ENCODE assay signal across 1 fruit fly cellular context in genomic region chrX:523179-523851, dm6.
TF ChIP-seq lines count a peak whose summit lies in the region.

elav (minus strand) TSS chrX:523226.

TF ChIP-seq in whole organism, embryonic, 481 proteins besides CTCF, POLR2A, EP300 and RAD21 (continued from another document and continues in another):
- TF ChIP-seq tio (GFP tag; optimal IDR thresholded peaks at IDR 0.05; lab: Kevin White, UChicago), result peak; percentile 96
- TF ChIP-seq CG7745 (tag; optimal IDR thresholded peaks at IDR 0.05; lab: Kevin White, UChicago), result peak; percentile 86
- TF ChIP-seq pb (GFP tag; optimal IDR thresholded peaks at IDR 0.05; lab: Kevin White, UChicago), result peak; percentile 85
- TF ChIP-seq CG30403 (GFP tag; optimal IDR thresholded peaks at IDR 0.05; lab: Kevin White, UChicago), result peak; percentile 99
- TF ChIP-seq CG14710 (tag; optimal IDR thresholded peaks at IDR 0.05; lab: Kevin White, UChicago), result peak; percentile 98
- TF ChIP-seq scrt (GFP tag; optimal IDR thresholded peaks at IDR 0.05; lab: Kevin White, UChicago), result peak; percentile 98
- TF ChIP-seq CG17612 (GFP tag; IDR thresholded peaks at IDR 0.05; lab: Robert Waterston, UW), result peak; percentile 95
- no peak for TF ChIP-seq CG2129 (GFP tag; IDR thresholded peaks at IDR 0.05; lab: Robert Waterston, UW; ENCODE audit: partially characterized antibody)
- peak; percentile 97 for TF ChIP-seq CG13624 (GFP tag; optimal IDR thresholded peaks at IDR 0.05; lab: Kevin White, UChicago)
- peak; percentile 96 for TF ChIP-seq fd64A (GFP tag; optimal IDR thresholded peaks at IDR 0.05; lab: Kevin White, UChicago)
- peak; percentile 97 for TF ChIP-seq CG14050 (GFP tag; IDR thresholded peaks at IDR 0.05; lab: Robert Waterston, UW)
- peak; percentile 98 for TF ChIP-seq CG10462 (GFP tag; optimal IDR thresholded peaks at IDR 0.05; lab: Kevin White, UChicago)
- TF ChIP-seq sim (GFP tag; IDR thresholded peaks at IDR 0.05; lab: Robert Waterston, UW), result peak; percentile 94
- TF ChIP-seq odd (GFP tag; optimal IDR thresholded peaks at IDR 0.05; lab: Kevin White, UChicago), result peak; percentile 99
- TF ChIP-seq schlank (tag; optimal IDR thresholded peaks at IDR 0.05; lab: Kevin White, UChicago), result peak; percentile 97
- peak; percentile 99 for TF ChIP-seq CG2120 (GFP tag; optimal IDR thresholded peaks at IDR 0.05; lab: Kevin White, UChicago)
- peak; percentile 86 for TF ChIP-seq ab (GFP tag; optimal IDR thresholded peaks at IDR 0.05; lab: Kevin White, UChicago)
- TF ChIP-seq CG11504 (tag; optimal IDR thresholded peaks at IDR 0.05; lab: Kevin White, UChicago), result peak; percentile 98
- peak; percentile 95 for TF ChIP-seq jing (GFP tag; optimal IDR thresholded peaks at IDR 0.05; lab: Kevin White, UChicago)
- TF ChIP-seq CG15696 (tag; optimal IDR thresholded peaks at IDR 0.05; lab: Kevin White, UChicago), result peak; percentile 99
- peak; percentile 98 for TF ChIP-seq CG17568 (GFP tag; optimal IDR thresholded peaks at IDR 0.05; lab: Kevin White, UChicago)
- TF ChIP-seq p53 (GFP tag; optimal IDR thresholded peaks at IDR 0.05; lab: Kevin White, UChicago), result peak; percentile 80
- peak; percentile 97 for TF ChIP-seq zfh2 (GFP tag; optimal IDR thresholded peaks at IDR 0.05; lab: Kevin White, UChicago)
- TF ChIP-seq Rx (GFP tag; IDR thresholded peaks at IDR 0.05; lab: Robert Waterston, UW), result peak; percentile 96
- TF ChIP-seq Ets97D (GFP tag; optimal IDR thresholded peaks at IDR 0.05; lab: Kevin White, UChicago), result peak; percentile 82
- TF ChIP-seq Ptx1 (GFP tag; IDR thresholded peaks at IDR 0.05; lab: Robert Waterston, UW), result peak; percentile 98
- peak; percentile 99 for TF ChIP-seq Dbx (GFP tag; IDR thresholded peaks at IDR 0.05; lab: Robert Waterston, UW)
- no peak for TF ChIP-seq inv (GFP tag; IDR thresholded peaks at IDR 0.05; lab: Robert Waterston, UW; ENCODE audit: partially characterized antibody)
- peak; percentile 97 for TF ChIP-seq ken (GFP tag; IDR thresholded peaks at IDR 0.05; lab: Robert Waterston, UW)
- TF ChIP-seq CoRest (tag; optimal IDR thresholded peaks at IDR 0.05; lab: Kevin White, UChicago), result peak; percentile 99
- peak; percentile 99 for TF ChIP-seq CG18262 (tag; optimal IDR thresholded peaks at IDR 0.05; lab: Kevin White, UChicago)
- TF ChIP-seq unc-4 (GFP tag; IDR thresholded peaks at IDR 0.05; lab: Robert Waterston, UW; ENCODE audit: partially characterized antibody), result no peak; the same call in 1 of the 2 replicates
- TF ChIP-seq CG16779 (GFP tag; IDR thresholded peaks at IDR 0.05; lab: Robert Waterston, UW), result peak; percentile 91
- peak; percentile 97 for TF ChIP-seq Spps (tag; optimal IDR thresholded peaks at IDR 0.05; lab: Kevin White, UChicago)
- peak; percentile 97 for TF ChIP-seq chm (GFP tag; IDR thresholded peaks at IDR 0.05; lab: Robert Waterston, UW)
- TF ChIP-seq CG7271 (tag; optimal IDR thresholded peaks at IDR 0.05; lab: Kevin White, UChicago), result peak; percentile 90
- TF ChIP-seq HLH54F (GFP tag; optimal IDR thresholded peaks at IDR 0.05; lab: Kevin White, UChicago), result peak; percentile 97
- peak; percentile 97 for TF ChIP-seq CG11093 (GFP tag; IDR thresholded peaks at IDR 0.05; lab: Robert Waterston, UW)
- TF ChIP-seq zen2 (GFP tag; IDR thresholded peaks at IDR 0.05; lab: Robert Waterston, UW; ENCODE audit: partially characterized antibody), result no peak
- peak; percentile 94 for TF ChIP-seq CG9437 (GFP tag; optimal IDR thresholded peaks at IDR 0.05; lab: Kevin White, UChicago)
- TF ChIP-seq Chrac-16 (GFP tag; optimal IDR thresholded peaks at IDR 0.05; lab: Kevin White, UChicago), result peak; percentile 99
- peak; percentile 99 for TF ChIP-seq CG9727 (GFP tag; optimal IDR thresholded peaks at IDR 0.05; lab: Kevin White, UChicago)
- peak; percentile 96 for TF ChIP-seq trem (tag; optimal IDR thresholded peaks at IDR 0.05; lab: Kevin White, UChicago)
- peak; percentile 84 for TF ChIP-seq Elba2 (GFP tag; optimal IDR thresholded peaks at IDR 0.05; lab: Kevin White, UChicago)
- TF ChIP-seq CG11695 (GFP tag; IDR thresholded peaks at IDR 0.05; lab: Robert Waterston, UW), result peak; percentile 99
- TF ChIP-seq CG7357 (GFP tag; IDR thresholded peaks at IDR 0.05; lab: Robert Waterston, UW), result peak; percentile 94
- TF ChIP-seq Asciz (GFP tag; optimal IDR thresholded peaks at IDR 0.05; lab: Kevin White, UChicago), result peak; percentile 97
- no peak for TF ChIP-seq D (optimal IDR thresholded peaks at IDR 0.05; lab: Kevin White, UChicago)
- peak; percentile 99 for TF ChIP-seq D (GFP tag; optimal IDR thresholded peaks at IDR 0.05; lab: Kevin White, UChicago)
- TF ChIP-seq CrebB (tag; optimal IDR thresholded peaks at IDR 0.05; lab: Kevin White, UChicago), result peak; percentile 98
- TF ChIP-seq Mad (GFP tag; optimal IDR thresholded peaks at IDR 0.05; lab: Kevin White, UChicago), result peak; percentile 98
- TF ChIP-seq mirr (GFP tag; optimal IDR thresholded peaks at IDR 0.05; lab: Kevin White, UChicago), result peak; percentile 98
- TF ChIP-seq CG11560 (tag; IDR thresholded peaks at IDR 0.05; lab: Robert Waterston, UW), result peak; percentile 91
- peak; percentile 98 for TF ChIP-seq MBD-R2 (GFP tag; IDR thresholded peaks at IDR 0.05; lab: Robert Waterston, UW)
- peak; percentile 81 for TF ChIP-seq CG7928 (GFP tag; optimal IDR thresholded peaks at IDR 0.05; lab: Kevin White, UChicago)
- peak; percentile 96 for TF ChIP-seq ap (GFP tag; IDR thresholded peaks at IDR 0.05; lab: Robert Waterston, UW)
- peak; percentile 98 for TF ChIP-seq esg (GFP tag; conservative IDR thresholded peaks at IDR 0.05; lab: Robert Waterston, UW)
- TF ChIP-seq cas (GFP tag; IDR thresholded peaks at IDR 0.05; lab: Robert Waterston, UW), result peak; percentile 96
- peak; percentile 98 for TF ChIP-seq phol (tag; optimal IDR thresholded peaks at IDR 0.05; lab: Kevin White, UChicago)
- TF ChIP-seq CG8089 (GFP tag; optimal IDR thresholded peaks at IDR 0.05; lab: Kevin White, UChicago), result peak; percentile 94
- peak; percentile 98 for TF ChIP-seq Sox100B (GFP tag; optimal IDR thresholded peaks at IDR 0.05; lab: Kevin White, UChicago)
- TF ChIP-seq lola (GFP tag; optimal IDR thresholded peaks at IDR 0.05; lab: Kevin White, UChicago), result peak in 1 of 3 experiments; percentile 99
- TF ChIP-seq Poxn (GFP tag; IDR thresholded peaks at IDR 0.05; lab: Robert Waterston, UW), result peak; percentile 96
- no peak for TF ChIP-seq usp (GFP tag; optimal IDR thresholded peaks at IDR 0.05; lab: Kevin White, UChicago)
- TF ChIP-seq sqz (GFP tag; optimal IDR thresholded peaks at IDR 0.05; lab: Kevin White, UChicago), result peak; percentile 98
- TF ChIP-seq Ets65A (GFP tag; lab: Kevin White, UChicago), result peak; percentile 98
- TF ChIP-seq HLHmδ (GFP tag; optimal IDR thresholded peaks at IDR 0.05; lab: Kevin White, UChicago), result no peak
- peak; percentile 94 for TF ChIP-seq CG4617 (GFP tag; optimal IDR thresholded peaks at IDR 0.05; lab: Kevin White, UChicago; ENCODE audit: borderline replicate concordance)
- TF ChIP-seq ftz-f1 (GFP tag; optimal IDR thresholded peaks at IDR 0.05; lab: Kevin White, UChicago), result peak; percentile 84
- TF ChIP-seq lbe (GFP tag; optimal IDR thresholded peaks at IDR 0.05; lab: Kevin White, UChicago), result peak; percentile 96
- peak; percentile 97 for TF ChIP-seq H2.0 (GFP tag; IDR thresholded peaks at IDR 0.05; lab: Robert Waterston, UW)
- peak; percentile 10; the same call in 1 of the 2 replicates for TF ChIP-seq Scr (GFP tag; IDR thresholded peaks at IDR 0.05; lab: Robert Waterston, UW; ENCODE audit: partially characterized antibody)
- peak; percentile 94 for TF ChIP-seq jigr1 (GFP tag; IDR thresholded peaks at IDR 0.05; lab: Robert Waterston, UW)
- TF ChIP-seq HLH4C (GFP tag; IDR thresholded peaks at IDR 0.05; lab: Robert Waterston, UW; ENCODE audit: partially characterized antibody), result no peak
- peak; percentile 99 for TF ChIP-seq Hmr (GFP tag; optimal IDR thresholded peaks at IDR 0.05; lab: Kevin White, UChicago)
- TF ChIP-seq CG17802 (tag; optimal IDR thresholded peaks at IDR 0.05; lab: Kevin White, UChicago), result peak; percentile 86
- TF ChIP-seq ssp (GFP tag; IDR thresholded peaks at IDR 0.05; lab: Robert Waterston, UW), result peak; percentile 93
- peak; percentile 96 for TF ChIP-seq CG12071 (GFP tag; optimal IDR thresholded peaks at IDR 0.05; lab: Kevin White, UChicago)
- peak; percentile 95 for TF ChIP-seq CG12744 (GFP tag; optimal IDR thresholded peaks at IDR 0.05; lab: Kevin White, UChicago)
- TF ChIP-seq btn (GFP tag; optimal IDR thresholded peaks at IDR 0.05; lab: Kevin White, UChicago), result peak; percentile 68
- peak; percentile 99 for TF ChIP-seq CG4424 (GFP tag; optimal IDR thresholded peaks at IDR 0.05; lab: Kevin White, UChicago)
- TF ChIP-seq sisA (GFP tag; IDR thresholded peaks at IDR 0.05; lab: Robert Waterston, UW), result peak; percentile 98
- peak; percentile 95 for TF ChIP-seq CG5953 (GFP tag; IDR thresholded peaks at IDR 0.05; lab: Robert Waterston, UW)
- TF ChIP-seq CG12299 (tag; optimal IDR thresholded peaks at IDR 0.05; lab: Kevin White, UChicago), result peak; percentile 99
- peak; percentile 96 for TF ChIP-seq B-H1 (GFP tag; IDR thresholded peaks at IDR 0.05; lab: Robert Waterston, UW)
- peak; percentile 98 for TF ChIP-seq cwo (GFP tag; optimal IDR thresholded peaks at IDR 0.05; lab: Kevin White, UChicago)
- peak; percentile 93 for TF ChIP-seq CG33213 (GFP tag; optimal IDR thresholded peaks at IDR 0.05; lab: Kevin White, UChicago)
- peak; percentile 97 for TF ChIP-seq bab2 (GFP tag; optimal IDR thresholded peaks at IDR 0.05; lab: Kevin White, UChicago)
- peak; percentile 91 for TF ChIP-seq Gsc (GFP tag; IDR thresholded peaks at IDR 0.05; lab: Robert Waterston, UW)
- peak; percentile 97 for TF ChIP-seq slou (GFP tag; optimal IDR thresholded peaks at IDR 0.05; lab: Kevin White, UChicago)
- TF ChIP-seq dysf (GFP tag; IDR thresholded peaks at IDR 0.05; lab: Robert Waterston, UW), result peak; percentile 99
- TF ChIP-seq CG7556 (GFP tag; optimal IDR thresholded peaks at IDR 0.05; lab: Kevin White, UChicago), result peak; percentile 99
- TF ChIP-seq Med (GFP tag; lab: Kevin White, UChicago), result peak; percentile 99
- peak; percentile 92 for TF ChIP-seq gt (GFP tag; IDR thresholded peaks at IDR 0.05; lab: Robert Waterston, UW)
- peak; percentile 98 for TF ChIP-seq Fer2 (tag; optimal IDR thresholded peaks at IDR 0.05; lab: Kevin White, UChicago)
- peak; percentile 98 for TF ChIP-seq fd96Cb (tag; optimal IDR thresholded peaks at IDR 0.05; lab: Kevin White, UChicago)
- peak; percentile 92 for TF ChIP-seq aop (GFP tag; IDR thresholded peaks at IDR 0.05; lab: Robert Waterston, UW)
- peak; percentile 98 for TF ChIP-seq CG34422 (GFP tag; IDR thresholded peaks at IDR 0.05; lab: Robert Waterston, UW)
- peak; percentile 99 for TF ChIP-seq B-H2 (GFP tag; optimal IDR thresholded peaks at IDR 0.05; lab: Kevin White, UChicago)
- TF ChIP-seq Vsx1 (GFP tag; optimal IDR thresholded peaks at IDR 0.05; lab: Kevin White, UChicago), result peak; percentile 97
- peak; percentile 99 for TF ChIP-seq gcm (GFP tag; optimal IDR thresholded peaks at IDR 0.05; lab: Kevin White, UChicago)
- TF ChIP-seq fd102C (GFP tag; optimal IDR thresholded peaks at IDR 0.05; lab: Kevin White, UChicago), result peak; percentile 96
- peak; percentile 97 for TF ChIP-seq CG18476 (GFP tag; optimal IDR thresholded peaks at IDR 0.05; lab: Kevin White, UChicago)
- TF ChIP-seq CG11398 (GFP tag; optimal IDR thresholded peaks at IDR 0.05; lab: Kevin White, UChicago), result peak; percentile 81
- peak; percentile 97 for TF ChIP-seq Blimp-1 (GFP tag; optimal IDR thresholded peaks at IDR 0.05; lab: Kevin White, UChicago)
- peak; percentile 75 for TF ChIP-seq ash1 (GFP tag; optimal IDR thresholded peaks at IDR 0.05; lab: Kevin White, UChicago)
- no peak for TF ChIP-seq CG16813 (GFP tag; IDR thresholded peaks at IDR 0.05; lab: Robert Waterston, UW; ENCODE audit: partially characterized antibody)
- peak; percentile 97 for TF ChIP-seq croc (GFP tag; conservative IDR thresholded peaks at IDR 0.05; lab: Robert Waterston, UW)
- TF ChIP-seq CG4328 (GFP tag; optimal IDR thresholded peaks at IDR 0.05; lab: Kevin White, UChicago), result peak; percentile 100
- peak; percentile 96 for TF ChIP-seq CG7786 (GFP tag; optimal IDR thresholded peaks at IDR 0.05; lab: Kevin White, UChicago)
- peak; percentile 100 for TF ChIP-seq CG10543 (GFP tag; optimal IDR thresholded peaks at IDR 0.05; lab: Kevin White, UChicago)
- TF ChIP-seq ems (GFP tag; optimal IDR thresholded peaks at IDR 0.05; lab: Kevin White, UChicago), result peak; percentile 97
- peak; percentile 100 for TF ChIP-seq row (GFP tag; IDR thresholded peaks at IDR 0.05; lab: Robert Waterston, UW)
- peak; percentile 61 for TF ChIP-seq Sry-β (GFP tag; optimal IDR thresholded peaks at IDR 0.05; lab: Kevin White, UChicago)
- TF ChIP-seq Xrp1 (GFP tag; IDR thresholded peaks at IDR 0.05; lab: Robert Waterston, UW), result peak; percentile 99
- peak; percentile 91 for TF ChIP-seq TFAM (GFP tag; optimal IDR thresholded peaks at IDR 0.05; lab: Kevin White, UChicago)
- peak; percentile 98 for TF ChIP-seq nom (GFP tag; optimal IDR thresholded peaks at IDR 0.05; lab: Kevin White, UChicago)
- peak; percentile 98 for TF ChIP-seq mam (GFP tag; optimal IDR thresholded peaks at IDR 0.05; lab: Kevin White, UChicago)
- TF ChIP-seq pita (GFP tag; optimal IDR thresholded peaks at IDR 0.05; lab: Kevin White, UChicago), result no peak
- TF ChIP-seq knrl (GFP tag; IDR thresholded peaks at IDR 0.05; lab: Robert Waterston, UW; ENCODE audit: partially characterized antibody), result no peak
- TF ChIP-seq bcd (GFP tag; optimal IDR thresholded peaks at IDR 0.05; lab: Kevin White, UChicago), result peak; percentile 98
- TF ChIP-seq unpg (GFP tag; optimal IDR thresholded peaks at IDR 0.05; lab: Kevin White, UChicago), result peak; percentile 98
- peak; percentile 99 for TF ChIP-seq CG2678 (tag; optimal IDR thresholded peaks at IDR 0.05; lab: Kevin White, UChicago)
- peak in 1 of 2 experiments; percentile 94 for TF ChIP-seq Hr78 (GFP tag; optimal IDR thresholded peaks at IDR 0.05; lab: Kevin White, UChicago)
- peak; percentile 99 for TF ChIP-seq BtbVII (GFP tag; optimal IDR thresholded peaks at IDR 0.05; lab: Kevin White, UChicago)
- peak; percentile 97 for TF ChIP-seq CG4820 (GFP tag; optimal IDR thresholded peaks at IDR 0.05; lab: Kevin White, UChicago)
- TF ChIP-seq Aef1 (GFP tag; IDR thresholded peaks at IDR 0.05; lab: Robert Waterston, UW), result peak; percentile 98
- TF ChIP-seq CG32772 (GFP tag; IDR thresholded peaks at IDR 0.05; lab: Robert Waterston, UW), result peak; percentile 98
- peak; percentile 92 for TF ChIP-seq dati (GFP tag; IDR thresholded peaks at IDR 0.05; lab: Robert Waterston, UW)
- TF ChIP-seq Ravus (GFP tag; IDR thresholded peaks at IDR 0.05; lab: Robert Waterston, UW), result peak; percentile 92
- peak; percentile 99 for TF ChIP-seq CG3847 (GFP tag; IDR thresholded peaks at IDR 0.05; lab: Robert Waterston, UW)
- TF ChIP-seq shn (GFP tag; optimal IDR thresholded peaks at IDR 0.05; lab: Kevin White, UChicago), result peak; percentile 95
